Worm (Caenorhabditis elegans): ENCODE data around the gene H06I04.3.

Gene H06I04.3

DNA sequence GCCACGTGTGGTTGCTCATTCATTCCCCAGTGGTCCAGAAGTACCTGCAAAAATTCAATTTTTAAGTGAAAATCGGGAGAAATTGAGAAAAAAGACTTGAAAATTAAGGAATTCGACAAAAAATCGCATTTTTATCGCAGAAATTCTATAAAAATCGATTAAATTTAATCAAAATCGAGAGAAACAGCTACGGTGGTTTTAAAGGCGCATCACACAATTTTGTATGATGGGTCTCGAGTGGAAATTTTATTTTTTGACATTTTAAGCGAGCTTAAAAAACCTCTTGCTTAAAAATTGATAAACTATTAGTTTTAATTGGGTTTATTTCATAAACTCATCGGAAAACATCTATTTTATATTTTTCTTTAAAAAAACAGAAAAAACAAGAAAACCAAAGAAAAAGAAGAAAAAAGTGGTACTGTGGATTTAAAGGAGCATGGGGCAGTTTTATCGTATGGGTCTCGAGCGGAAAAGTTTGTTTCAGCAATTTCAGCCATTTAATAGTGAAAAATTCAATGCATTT, 56.8 kb downstream of the H06I04.3 start, which contains the start of gene nipa-1:
Gene nipa-1 (minus strand): TSS at position 51 of the 523 bp plus-strand sequence.
- TF ChIP-seq dao-5 (tag; optimal IDR thresholded peaks at IDR 0.05): no peak
- TF ChIP-seq W03F9.2 (tag; optimal IDR thresholded peaks at IDR 0.05): no peak

DNA sequence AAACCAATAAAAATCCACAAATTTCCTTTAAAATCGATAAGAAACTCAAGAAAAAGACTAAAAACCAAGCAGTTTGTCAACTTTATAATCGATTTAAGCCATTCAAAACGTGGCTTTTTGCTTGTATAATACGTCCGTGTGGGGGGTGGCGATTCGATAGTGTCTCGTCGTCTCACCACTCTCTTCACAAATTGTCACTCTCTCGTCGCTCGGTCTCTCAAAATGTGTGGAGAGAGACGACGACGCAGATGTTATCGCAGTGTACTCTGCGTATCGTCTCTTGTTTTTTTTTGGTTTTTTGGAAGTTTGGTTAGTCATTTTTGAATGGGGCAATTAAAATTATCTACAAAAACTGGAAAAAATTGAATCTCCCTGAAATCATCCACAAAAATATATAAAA, 57.3 kb downstream of the H06I04.3 start:
- TF ChIP-seq dao-5 (tag; optimal IDR thresholded peaks at IDR 0.05) (no peak), W03F9.2 (tag; optimal IDR thresholded peaks at IDR 0.05) (no peak), him-1 (tag; optimal IDR thresholded peaks at IDR 0.05) (peak; percentile 16)

DNA sequence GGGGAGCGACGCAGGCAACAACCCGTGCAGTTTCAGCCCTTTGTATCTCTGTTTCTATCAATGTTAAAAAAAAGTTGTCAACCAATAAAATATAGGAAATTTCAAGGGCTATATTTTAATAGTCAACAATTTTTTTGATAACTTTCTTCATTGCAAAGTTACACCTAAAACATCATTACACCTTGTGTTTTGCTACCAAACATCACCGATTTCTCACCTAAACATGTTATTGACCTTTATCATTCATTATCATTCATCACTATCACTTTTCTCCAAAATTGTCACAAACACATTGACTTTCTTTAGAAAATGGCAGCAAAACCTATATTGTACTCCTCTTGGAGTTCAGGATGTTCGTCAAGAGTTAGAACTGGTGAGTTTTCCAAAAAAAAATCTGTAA, 58.7 kb downstream of the H06I04.3 start, which contains the start of gene Y53G8B.1:
Gene Y53G8B.1 (plus strand): TSS at position 242 of the 400 bp plus-strand sequence.
- TF ChIP-seq him-1 (tag; optimal IDR thresholded peaks at IDR 0.05) (no peak), W03F9.2 (tag; optimal IDR thresholded peaks at IDR 0.05) (no peak), dao-5 (tag; optimal IDR thresholded peaks at IDR 0.05) (no peak)
